Worm (Caenorhabditis elegans) whole organism, L2 larva: ENCODE measurements around the gene bcat-1.

Experiments
- F13H6.1 ChIP-seq: sonication (generic microtip); optimal IDR thresholded peaks from 2 replicates; lab custom pipeline; 2016; ENCODE audit warnings: missing genetic modification characterization, missing compliant biosample characterization
- R02D3.7 ChIP-seq: fragments of 150-350 bp; optimal IDR thresholded peaks from 2 replicates; lab custom pipeline; 2014; ENCODE audit warnings: missing biosample characterization, missing genetic modification characterization
- aly-2 ChIP-seq: fragments of 150-350 bp; optimal IDR thresholded peaks from 2 replicates; lab custom pipeline; 2014; ENCODE audit warnings: missing biosample characterization, missing genetic modification characterization
- blmp-1 ChIP-seq: sonication (generic microtip); optimal IDR thresholded peaks from 2 replicates; lab custom pipeline; 2017; ENCODE audit warnings: missing genetic modification characterization, mild to moderate bottlenecking, missing compliant biosample characterization, antibody characterized with exemption, moderate library complexity; ENCODE audit not compliant: insufficient read depth
- ceh-16 ChIP-seq: fragments of 150-350 bp; optimal IDR thresholded peaks from 2 replicates; lab custom pipeline; 2014; ENCODE audit warnings: missing biosample characterization, missing genetic modification characterization
- elt-1 ChIP-seq: fragments of 150-350 bp; optimal IDR thresholded peaks from 2 replicates; lab custom pipeline; 2014; ENCODE audit warnings: missing biosample characterization, missing genetic modification characterization
- lin-13 ChIP-seq: fragments of 150-350 bp; optimal IDR thresholded peaks from 2 replicates; lab custom pipeline; 2014; ENCODE audit warnings: missing biosample characterization, missing genetic modification reagents, missing genetic modification characterization
- nhr-23 ChIP-seq: fragments of 150-350 bp; optimal IDR thresholded peaks from 2 replicates; lab custom pipeline; 2014; ENCODE audit warnings: missing biosample characterization, missing genetic modification reagents, missing genetic modification characterization
- zag-1 ChIP-seq: fragments of 150-350 bp; optimal IDR thresholded peaks from 2 replicates; lab custom pipeline; 2014; ENCODE audit warnings: missing biosample characterization, missing genetic modification characterization
- ztf-1 ChIP-seq: fragments of 200-800 bp; sonication (Bioruptor generic); conservative IDR thresholded peaks from 2 replicates; pipeline ENCODE4 v1.3.6; 2022; ENCODE audit warnings: missing genetic modification characterization, missing compliant biosample characterization
- ztf-11 ChIP-seq: sonication (generic microtip); optimal IDR thresholded peaks from 2 replicates; lab custom pipeline; 2017; ENCODE audit warnings: missing biosample characterization, missing genetic modification characterization

ce11 chrX:12902057-12902652 lies 24.9 kb downstream of the bcat-1 start:
- TF ChIP-seq ceh-16 (tag; lab: Kevin White, UChicago): no peak
- TF ChIP-seq nhr-23 (tag; lab: Kevin White, UChicago): no peak
- TF ChIP-seq zag-1: no peak
- no peak for TF ChIP-seq elt-1
- TF ChIP-seq aly-2 (tag; lab: Kevin White, UChicago): no peak
- TF ChIP-seq ztf-11 (tag; lab: Kevin White, UChicago): no peak
- no peak for TF ChIP-seq ztf-1
- no peak for TF ChIP-seq F13H6.1 (tag; lab: Kevin White, UChicago)
- no peak for TF ChIP-seq blmp-1 (tag; lab: Kevin White, UChicago)
- no peak for TF ChIP-seq lin-13 (GFP tag; lab: Kevin White, UChicago)
- no peak for TF ChIP-seq R02D3.7 (tag; lab: Kevin White, UChicago)
